Worm (Caenorhabditis elegans) whole organism, L4 larva: ENCODE data around the gene lin-7.

ENCODE experiments used
- D1046.2 ChIP-seq: fragments of 200-800 bp; sonication (Bioruptor generic); IDR thresholded peaks from 2 replicates; pipeline ENCODE4 v1.3.6; 2022; ENCODE audit warnings: missing genetic modification characterization, missing compliant biosample characterization
- F37D6.2 ChIP-seq: sonication (generic microtip); optimal IDR thresholded peaks from 2 replicates; lab custom pipeline; 2016; ENCODE audit warnings: mild to moderate bottlenecking, missing genetic modification characterization, missing compliant biosample characterization
- T26A8.4 ChIP-seq: fragments of 200-800 bp; sonication (Bioruptor generic); IDR thresholded peaks from 2 replicates; pipeline ENCODE4 v1.3.6; 2022; ENCODE audit warnings: missing genetic modification characterization, missing compliant biosample characterization
- ZK546.5 ChIP-seq, 2 experiments: sonication (generic microtip); optimal IDR thresholded peaks; 2 replicates each; lab custom pipeline; 2017; ENCODE audit warnings: missing biosample characterization in 2 of 2, missing genetic modification characterization in 2 of 2
- aha-1 ChIP-seq: fragments of 150-350 bp; peaks from one replicate; lab custom pipeline; 2014; ENCODE audit warnings: missing biosample characterization, missing genetic modification characterization
- attf-4 ChIP-seq: sonication (generic microtip); optimal IDR thresholded peaks from 3 replicates; lab custom pipeline; 2017; ENCODE audit warnings: missing biosample characterization, missing genetic modification characterization
- ceh-20 ChIP-seq: fragments of 200-800 bp; sonication (Bioruptor generic); IDR thresholded peaks from 2 replicates; pipeline ENCODE4 v1.3.6; 2022; ENCODE audit warnings: missing genetic modification reagents, missing genetic modification characterization, missing compliant biosample characterization
- ceh-28 ChIP-seq: fragments of 150-350 bp; optimal IDR thresholded peaks from 2 replicates; lab custom pipeline; 2014; ENCODE audit warnings: missing biosample characterization, missing genetic modification reagents, missing genetic modification characterization
- daf-16 ChIP-seq, 3 experiments: sonication (generic microtip); optimal IDR thresholded peaks; 2 replicates each; lab custom pipeline; 2016 to 2017; ENCODE audit warnings: missing genetic modification characterization in 3 of 3, missing genetic modification reagents in 3 of 3, mild to moderate bottlenecking in 2 of 3, missing compliant biosample characterization in 2 of 3, missing biosample characterization in 1 of 3, moderate library complexity in 1 of 3
- dmd-6 ChIP-seq: fragments of 200-800 bp; sonication (Bioruptor generic); IDR thresholded peaks from 2 replicates; pipeline ENCODE4 v1.3.6; 2022; ENCODE audit warnings: missing genetic modification reagents, missing genetic modification characterization, missing compliant biosample characterization
- dmd-8 ChIP-seq: fragments of 200-800 bp; sonication (Bioruptor generic); IDR thresholded peaks from 2 replicates; pipeline ENCODE4 v1.3.6; 2022; ENCODE audit warnings: missing genetic modification characterization, missing compliant biosample characterization
- dmd-9 ChIP-seq: fragments of 200-800 bp; sonication (Bioruptor generic); IDR thresholded peaks from 2 replicates; pipeline ENCODE4 v1.3.6; 2022; ENCODE audit warnings: missing genetic modification reagents, missing genetic modification characterization, missing compliant biosample characterization
- dpl-1 ChIP-seq: fragments of 150-350 bp; optimal IDR thresholded peaks from 2 replicates; lab custom pipeline; 2014; ENCODE audit warnings: missing biosample characterization, missing genetic modification reagents, missing genetic modification characterization
- dve-1 ChIP-seq: sonication (generic microtip); optimal IDR thresholded peaks from 2 replicates; lab custom pipeline; 2017; ENCODE audit warnings: antibody characterized with exemption, mild to moderate bottlenecking, missing genetic modification characterization, missing compliant biosample characterization; ENCODE audit not compliant: insufficient read depth
- egl-27 ChIP-seq: sonication (generic microtip); optimal IDR thresholded peaks from 3 replicates; lab custom pipeline; 2017; ENCODE audit warnings: missing biosample characterization, missing genetic modification reagents, missing genetic modification characterization
- fkh-10 ChIP-seq: fragments of 150-350 bp; optimal IDR thresholded peaks from 2 replicates; lab custom pipeline; 2014; ENCODE audit warnings: missing biosample characterization, missing genetic modification reagents, missing genetic modification characterization
- hif-1 ChIP-seq, 2 experiments: sonication (generic microtip); optimal IDR thresholded peaks; 2 replicates each; lab custom pipeline; 2016 to 2017; ENCODE audit warnings: missing compliant biosample characterization in 2 of 2, missing genetic modification characterization in 2 of 2, missing genetic modification reagents in 2 of 2, missing genotype in 2 of 2, mild to moderate bottlenecking in 1 of 2
- hlh-11 ChIP-seq: fragments of 200-800 bp; sonication (Bioruptor generic); optimal IDR thresholded peaks from 2 replicates; lab custom pipeline; 2018; ENCODE audit warnings: mild to moderate bottlenecking, missing genetic modification characterization, missing compliant biosample characterization
- hlh-30 ChIP-seq: sonication (generic microtip); optimal IDR thresholded peaks from 2 replicates; lab custom pipeline; 2017; ENCODE audit warnings: antibody characterized with exemption, mild to moderate bottlenecking, missing genetic modification characterization, missing compliant biosample characterization; ENCODE audit not compliant: insufficient read depth
- jun-1 ChIP-seq: fragments of 150-350 bp; optimal IDR thresholded peaks from 2 replicates; lab custom pipeline; 2014; ENCODE audit warnings: missing biosample characterization, missing genetic modification reagents, missing genetic modification characterization
- lim-7 ChIP-seq: fragments of 200-800 bp; sonication (Bioruptor generic); IDR thresholded peaks from 2 replicates; pipeline ENCODE4 v1.3.6; 2022; ENCODE audit warnings: missing genetic modification characterization, missing compliant biosample characterization
- lin-13 ChIP-seq: fragments of 150-350 bp; optimal IDR thresholded peaks from 2 replicates; lab custom pipeline; 2014; ENCODE audit warnings: missing biosample characterization, missing genetic modification reagents, missing genetic modification characterization
- lin-38 ChIP-seq: fragments of 200-800 bp; sonication (Bioruptor generic); IDR thresholded peaks from 2 replicates; pipeline ENCODE4 v1.3.6; 2022; ENCODE audit warnings: missing genetic modification reagents, missing genetic modification characterization, missing compliant biosample characterization
- lsy-2 ChIP-seq, 2 experiments: fragments of 150-350 bp in 1 of 2; sonication (generic microtip) in 1 of 2; optimal IDR thresholded peaks; 2 replicates each; lab custom pipeline; 2014 to 2017; ENCODE audit warnings: missing biosample characterization in 2 of 2, missing genetic modification characterization in 2 of 2
- madf-5 ChIP-seq, 2 experiments: fragments of 200-800 bp; sonication (Bioruptor generic); IDR thresholded peaks; 2 replicates each; pipeline ENCODE4 v1.3.6; 2022; ENCODE audit warnings: missing compliant biosample characterization in 2 of 2, missing genetic modification characterization in 2 of 2
- mdl-1 ChIP-seq, 2 experiments: fragments of 150-350 bp in 1 of 2; sonication (generic microtip) in 1 of 2; optimal IDR thresholded peaks; 2 replicates each; lab custom pipeline; 2014 to 2017; ENCODE audit warnings: missing biosample characterization in 2 of 2, missing genetic modification characterization in 2 of 2
- mep-1 ChIP-seq: fragments of 150-350 bp; sonication (generic microtip); optimal IDR thresholded peaks from 3 replicates; lab custom pipeline; 2014; ENCODE audit warnings: missing biosample characterization, missing genetic modification characterization
- mes-2 ChIP-seq: sonication (generic microtip); optimal IDR thresholded peaks from 2 replicates; lab custom pipeline; 2016; ENCODE audit warnings: missing genotype, mild to moderate bottlenecking, missing genetic modification characterization, missing compliant biosample characterization; ENCODE audit not compliant: poor library complexity, severe bottlenecking
- mxl-3 ChIP-seq: fragments of 200-800 bp; sonication (Bioruptor generic); optimal IDR thresholded peaks from 2 replicates; lab custom pipeline; 2018; ENCODE audit warnings: mild to moderate bottlenecking, missing genetic modification characterization, missing compliant biosample characterization
- nhr-102 ChIP-seq: sonication (generic microtip); optimal IDR thresholded peaks from 2 replicates; lab custom pipeline; 2016; ENCODE audit warnings: mild to moderate bottlenecking, missing genetic modification characterization, moderate library complexity, missing compliant biosample characterization
- nhr-11 ChIP-seq: fragments of 150-350 bp; optimal IDR thresholded peaks from 2 replicates; lab custom pipeline; 2014; ENCODE audit warnings: missing biosample characterization, missing genetic modification characterization
- nhr-237 ChIP-seq: sonication (generic microtip); optimal IDR thresholded peaks from 2 replicates; lab custom pipeline; 2017; ENCODE audit warnings: missing biosample characterization, missing genetic modification characterization
- nhr-28 ChIP-seq: fragments of 150-350 bp; optimal IDR thresholded peaks from 2 replicates; lab custom pipeline; 2014; ENCODE audit warnings: missing biosample characterization, missing genetic modification characterization
- nhr-77 ChIP-seq: fragments of 150-350 bp; optimal IDR thresholded peaks from 2 replicates; lab custom pipeline; 2014; ENCODE audit warnings: missing biosample characterization, missing genetic modification characterization
- pha-4 ChIP-seq, 2 experiments: fragments of 150-350 bp in 1 of 2; fragments of 200-800 bp in 1 of 2; sonication (Bioruptor generic) in 1 of 2; IDR thresholded peaks in 1 of 2; optimal IDR thresholded peaks in 1 of 2; 2 replicates each; pipeline versions ENCODE4 v1.3.6 to Lab custom; 2014 to 2022; ENCODE audit warnings: missing genetic modification characterization in 2 of 2, missing genetic modification reagents in 2 of 2, missing biosample characterization in 1 of 2, missing compliant biosample characterization in 1 of 2
- rbr-2 ChIP-seq: sonication (generic microtip); optimal IDR thresholded peaks from 2 replicates; lab custom pipeline; 2016; ENCODE audit warnings: missing genotype, missing genetic modification characterization, missing compliant biosample characterization
- set-16 ChIP-seq: fragments of 200-800 bp; sonication (Bioruptor generic); IDR thresholded peaks from 2 replicates; pipeline ENCODE4 v1.3.6; 2022; ENCODE audit warnings: missing genetic modification reagents, missing genetic modification characterization, missing compliant biosample characterization
- spr-1 ChIP-seq: sonication (generic microtip); optimal IDR thresholded peaks from 2 replicates; lab custom pipeline; 2016; ENCODE audit warnings: mild to moderate bottlenecking, missing genetic modification characterization, missing compliant biosample characterization
- spr-3 ChIP-seq: fragments of 200-800 bp; sonication (Bioruptor generic); optimal IDR thresholded peaks from 2 replicates; lab custom pipeline; 2018; ENCODE audit warnings: mild to moderate bottlenecking, missing genetic modification characterization, missing compliant biosample characterization
- ztf-7 ChIP-seq: fragments of 150-350 bp; optimal IDR thresholded peaks from 2 replicates; lab custom pipeline; 2014; ENCODE audit warnings: missing biosample characterization, missing genetic modification characterization

lin-7 gene

DNA sequence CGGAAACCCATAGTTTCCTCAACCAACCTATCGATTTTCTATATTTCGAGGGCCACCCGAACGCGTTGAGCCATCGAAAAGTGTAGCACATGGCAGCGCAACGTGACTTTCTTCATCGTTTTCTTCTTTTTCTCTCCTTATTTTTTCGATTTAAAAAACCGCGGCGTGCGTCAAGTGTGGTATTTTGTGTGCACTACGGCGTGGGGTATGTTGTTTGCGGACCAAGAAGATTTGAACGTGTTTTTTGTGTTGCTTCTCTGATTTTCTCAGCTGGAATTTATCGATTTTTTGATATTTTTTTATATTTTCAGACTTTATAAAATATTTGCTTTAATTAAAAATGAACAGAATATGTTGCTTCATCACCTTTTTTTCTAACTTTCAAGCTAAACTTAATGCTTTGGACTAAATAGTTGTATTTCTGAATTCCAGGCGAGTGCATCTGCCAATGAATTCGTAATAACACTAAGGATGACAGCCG lies 8.8 kb upstream of the lin-7 start, which contains the start of the genes agl-1 and pfs-2:
TSS of gene agl-1 (minus strand) at position 178 of the 481 bp plus-strand sequence.
TSS of gene pfs-2 (plus strand) at position 431 of the 481 bp plus-strand sequence.
- TF ChIP-seq mep-1 (tag; lab: Kevin White, UChicago) (peak; percentile 85), lin-38 (peak; percentile 77), dve-1 (tag; lab: Kevin White, UChicago) (peak; percentile 59), hif-1 (tag; optimal IDR thresholded peaks at IDR 0.05; lab: Kevin White, UChicago) (peak in 1 of 2 experiments; percentile 96), lin-13 (GFP tag; lab: Kevin White, UChicago) (peak; percentile 12), spr-1 (tag; lab: Kevin White, UChicago) (peak; percentile 50), D1046.2 (GFP tag; lab: Robert Waterston, UW) (no peak), ceh-28 (tag; lab: Kevin White, UChicago) (peak; percentile 59), ceh-20 (0 out of 2 replicates have a peak, but pooled peaks have one; percentile 30), nhr-28 (tag; lab: Kevin White, UChicago) (peak; percentile 44), F37D6.2 (tag; lab: Kevin White, UChicago) (peak; percentile 9), mes-2 (peak; percentile 78), hlh-11 (tag; lab: Kevin White, UChicago) (peak; percentile 57), ztf-7 (tag; lab: Kevin White, UChicago) (no peak), attf-4 (tag; lab: Kevin White, UChicago) (no peak), aha-1 (tag; lab: Kevin White, UChicago) (peak; percentile 98), egl-27 (no peak), T26A8.4 (GFP tag; lab: Robert Waterston, UW) (0 out of 2 replicates have a peak, but pooled peaks have one; percentile 24), set-16 (GFP tag; lab: Robert Waterston, UW) (no peak), dpl-1 (GFP tag; lab: Kevin White, UChicago) (peak; percentile 93), fkh-10 (peak; percentile 35), madf-5 (GFP tag; IDR thresholded peaks at IDR 0.05; lab: Robert Waterston, UW) (no peak), nhr-11 (tag; lab: Kevin White, UChicago) (peak; percentile 47), nhr-102 (peak; percentile 16), nhr-77 (peak; percentile 64), dmd-9 (GFP tag; lab: Robert Waterston, UW) (no peak), lim-7 (GFP tag; lab: Robert Waterston, UW) (peak; percentile 19; the same call in 1 of the 2 replicates), spr-3 (GFP tag; lab: Kevin White, UChicago) (no peak), mdl-1 (tag; optimal IDR thresholded peaks at IDR 0.05; lab: Kevin White, UChicago) (peak; percentile 10 to 85), daf-16 (GFP tag; optimal IDR thresholded peaks at IDR 0.05; lab: Kevin White, UChicago) (no peak), daf-16 (tag; optimal IDR thresholded peaks at IDR 0.05; lab: Kevin White, UChicago) (peak; percentile 16), pha-4 (GFP tag; IDR thresholded peaks at IDR 0.05; lab: Robert Waterston, UW) (no peak), pha-4 (tag; optimal IDR thresholded peaks at IDR 0.05; lab: Kevin White, UChicago) (peak; percentile 65), rbr-2 (tag; lab: Kevin White, UChicago) (peak; percentile 68), hlh-30 (tag; lab: Kevin White, UChicago) (peak; percentile 95), lsy-2 (tag; optimal IDR thresholded peaks at IDR 0.05; lab: Kevin White, UChicago) (peak; percentile 27 to 93), jun-1 (tag; lab: Kevin White, UChicago) (no peak), dmd-6 (0 out of 2 replicates have a peak, but pooled peaks have one; percentile 15), mxl-3 (peak; percentile 78), ZK546.5 (tag; optimal IDR thresholded peaks at IDR 0.05; lab: Kevin White, UChicago) (peak in 1 of 2 experiments; percentile 58)

DNA sequence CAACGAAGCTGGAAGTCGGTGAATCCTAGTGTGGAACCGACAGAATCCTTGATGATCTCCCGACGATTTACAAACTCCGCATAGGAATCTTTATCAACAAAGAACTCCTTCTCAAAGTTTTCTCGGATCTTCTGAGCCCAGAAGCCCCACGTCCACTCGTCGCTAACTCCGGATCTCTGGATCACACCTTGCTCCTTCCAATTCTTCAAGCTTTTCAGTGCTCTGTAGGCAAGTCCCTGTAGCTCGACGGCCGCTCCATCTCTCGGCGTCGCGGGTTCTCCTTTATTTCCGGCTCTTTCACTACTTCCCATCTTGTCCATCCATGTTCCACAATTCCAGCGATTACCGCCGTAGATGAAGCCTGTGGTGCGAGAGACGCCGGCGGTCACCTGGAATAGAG lies 2.1 kb upstream of the lin-7 start:
- TF ChIP-seq set-16 (GFP tag; lab: Robert Waterston, UW): peak; percentile 36; the same call in 1 of the 2 replicates
- TF ChIP-seq nhr-237 (tag; lab: Kevin White, UChicago): no peak
- 0 out of 2 replicates have a peak, but pooled peaks have one; percentile 7 for TF ChIP-seq dmd-8 (GFP tag; lab: Robert Waterston, UW)
- TF ChIP-seq aha-1 (tag; lab: Kevin White, UChicago): peak; percentile 94
